Worm (Caenorhabditis elegans) whole organism, L4 larva: ENCODE data around the gene fut-8.

Experiments used
- F10B5.3 ChIP-seq: sonication (generic microtip); optimal IDR thresholded peaks from 2 replicates; lab custom pipeline; 2016; ENCODE audit warnings: mild to moderate bottlenecking, missing genetic modification characterization, missing compliant biosample characterization
- F37D6.2 ChIP-seq: sonication (generic microtip); optimal IDR thresholded peaks from 2 replicates; lab custom pipeline; 2016; ENCODE audit warnings: mild to moderate bottlenecking, missing genetic modification characterization, missing compliant biosample characterization
- R02D3.7 ChIP-seq: fragments of 150-350 bp; sonication (generic microtip); optimal IDR thresholded peaks from 3 replicates; lab custom pipeline; 2014; ENCODE audit warnings: missing biosample characterization, missing genetic modification characterization
- T20F7.1 ChIP-seq: fragments of 200-800 bp; sonication (Bioruptor generic); optimal IDR thresholded peaks from 2 replicates; lab custom pipeline; 2018; ENCODE audit warnings: mild to moderate bottlenecking, missing genetic modification characterization, missing compliant biosample characterization
- Y5F2A.4 ChIP-seq: fragments of 200-800 bp; sonication (Bioruptor generic); optimal IDR thresholded peaks from 2 replicates; lab custom pipeline; 2018; ENCODE audit warnings: mild to moderate bottlenecking, missing genetic modification characterization, missing compliant biosample characterization
- aha-1 ChIP-seq: fragments of 150-350 bp; peaks from one replicate; lab custom pipeline; 2014; ENCODE audit warnings: missing biosample characterization, missing genetic modification characterization
- aly-2 ChIP-seq: sonication (generic microtip); optimal IDR thresholded peaks from 2 replicates; lab custom pipeline; 2018; ENCODE audit warnings: missing biosample characterization, missing genetic modification characterization
- attf-4 ChIP-seq: sonication (generic microtip); optimal IDR thresholded peaks from 3 replicates; lab custom pipeline; 2017; ENCODE audit warnings: missing biosample characterization, missing genetic modification characterization
- ceh-32 ChIP-seq: sonication (generic microtip); optimal IDR thresholded peaks from 2 replicates; lab custom pipeline; 2016; ENCODE audit warnings: mild to moderate bottlenecking, missing genetic modification characterization, missing compliant biosample characterization; ENCODE audit not compliant: poor library complexity
- ceh-44 ChIP-seq: fragments of 200-800 bp; sonication (Bioruptor generic); IDR thresholded peaks from 2 replicates; pipeline ENCODE4 v1.3.6; 2022; ENCODE audit warnings: missing genetic modification reagents, missing genetic modification characterization, missing compliant biosample characterization
- ceh-62 ChIP-seq: sonication (generic microtip); optimal IDR thresholded peaks from 2 replicates; lab custom pipeline; 2017; ENCODE audit warnings: missing biosample characterization, missing genetic modification characterization
- cey-2 ChIP-seq: sonication (generic microtip); optimal IDR thresholded peaks from 3 replicates; lab custom pipeline; 2017; ENCODE audit warnings: missing genetic modification characterization, mild to moderate bottlenecking, missing compliant biosample characterization, antibody characterized with exemption, borderline replicate concordance; ENCODE audit not compliant: insufficient read depth
- daf-12 ChIP-seq: fragments of 150-350 bp; optimal IDR thresholded peaks from 2 replicates; lab custom pipeline; 2014; ENCODE audit warnings: missing biosample characterization, missing genetic modification reagents, missing genetic modification characterization
- daf-19 ChIP-seq: fragments of 200-800 bp; sonication (Bioruptor generic); conservative IDR thresholded peaks from 2 replicates; pipeline ENCODE4 v1.3.6; 2022; ENCODE audit warnings: missing genetic modification characterization, missing compliant biosample characterization
- dmd-9 ChIP-seq: fragments of 200-800 bp; sonication (Bioruptor generic); IDR thresholded peaks from 2 replicates; pipeline ENCODE4 v1.3.6; 2022; ENCODE audit warnings: missing genetic modification reagents, missing genetic modification characterization, missing compliant biosample characterization
- dpl-1 ChIP-seq: fragments of 150-350 bp; optimal IDR thresholded peaks from 2 replicates; lab custom pipeline; 2014; ENCODE audit warnings: missing biosample characterization, missing genetic modification reagents, missing genetic modification characterization
- duxl-1 ChIP-seq: sonication (generic microtip); optimal IDR thresholded peaks from 2 replicates; lab custom pipeline; 2016; ENCODE audit warnings: mild to moderate bottlenecking, missing genetic modification characterization, moderate library complexity, missing compliant biosample characterization; ENCODE audit not compliant: poor library complexity
- dve-1 ChIP-seq: sonication (generic microtip); optimal IDR thresholded peaks from 2 replicates; lab custom pipeline; 2017; ENCODE audit warnings: antibody characterized with exemption, mild to moderate bottlenecking, missing genetic modification characterization, missing compliant biosample characterization; ENCODE audit not compliant: insufficient read depth
- fos-1 ChIP-seq: fragments of 150-350 bp; optimal IDR thresholded peaks from 2 replicates; lab custom pipeline; 2014; ENCODE audit warnings: missing biosample characterization, missing genetic modification characterization
- hlh-11 ChIP-seq: fragments of 200-800 bp; sonication (Bioruptor generic); optimal IDR thresholded peaks from 2 replicates; lab custom pipeline; 2018; ENCODE audit warnings: mild to moderate bottlenecking, missing genetic modification characterization, missing compliant biosample characterization
- hlh-30 ChIP-seq: sonication (generic microtip); optimal IDR thresholded peaks from 2 replicates; lab custom pipeline; 2017; ENCODE audit warnings: antibody characterized with exemption, mild to moderate bottlenecking, missing genetic modification characterization, missing compliant biosample characterization; ENCODE audit not compliant: insufficient read depth
- lin-13 ChIP-seq: fragments of 150-350 bp; optimal IDR thresholded peaks from 2 replicates; lab custom pipeline; 2014; ENCODE audit warnings: missing biosample characterization, missing genetic modification reagents, missing genetic modification characterization
- lin-15B ChIP-seq: fragments of 150-350 bp; sonication (generic microtip); optimal IDR thresholded peaks from 3 replicates; lab custom pipeline; 2014; ENCODE audit warnings: missing biosample characterization, missing genetic modification characterization
- lin-29 ChIP-seq: fragments of 200-800 bp; sonication (Bioruptor generic); IDR thresholded peaks from 2 replicates; pipeline ENCODE4 v1.3.6; 2022; ENCODE audit warnings: missing genetic modification reagents, missing genetic modification characterization, missing compliant biosample characterization
- madf-5 ChIP-seq, 2 experiments: fragments of 200-800 bp; sonication (Bioruptor generic); IDR thresholded peaks; 2 replicates each; pipeline ENCODE4 v1.3.6; 2022; ENCODE audit warnings: missing compliant biosample characterization in 2 of 2, missing genetic modification characterization in 2 of 2
- madf-9 ChIP-seq: fragments of 200-800 bp; sonication (Bioruptor generic); conservative IDR thresholded peaks from 2 replicates; pipeline ENCODE4 v1.3.6; 2022; ENCODE audit warnings: missing genetic modification reagents, missing genetic modification characterization, missing compliant biosample characterization
- mdl-1 ChIP-seq, 2 experiments: fragments of 150-350 bp in 1 of 2; sonication (generic microtip) in 1 of 2; optimal IDR thresholded peaks; 2 replicates each; lab custom pipeline; 2014 to 2017; ENCODE audit warnings: missing biosample characterization in 2 of 2, missing genetic modification characterization in 2 of 2
- mdt-29 ChIP-seq: fragments of 200-800 bp; sonication (Bioruptor generic); IDR thresholded peaks from 2 replicates; pipeline ENCODE4 v1.3.6; 2022; ENCODE audit warnings: missing genetic modification reagents, missing genetic modification characterization, missing compliant biosample characterization
- mep-1 ChIP-seq: fragments of 150-350 bp; sonication (generic microtip); optimal IDR thresholded peaks from 3 replicates; lab custom pipeline; 2014; ENCODE audit warnings: missing biosample characterization, missing genetic modification characterization
- mes-2 ChIP-seq: sonication (generic microtip); optimal IDR thresholded peaks from 2 replicates; lab custom pipeline; 2016; ENCODE audit warnings: missing genotype, mild to moderate bottlenecking, missing genetic modification characterization, missing compliant biosample characterization; ENCODE audit not compliant: poor library complexity, severe bottlenecking
- mxl-2 ChIP-seq: fragments of 200-800 bp; sonication (Bioruptor generic); conservative IDR thresholded peaks from 2 replicates; pipeline ENCODE4 v1.3.6; 2022; ENCODE audit warnings: missing genetic modification reagents, missing genetic modification characterization, missing compliant biosample characterization
- nhr-102 ChIP-seq: sonication (generic microtip); optimal IDR thresholded peaks from 2 replicates; lab custom pipeline; 2016; ENCODE audit warnings: mild to moderate bottlenecking, missing genetic modification characterization, moderate library complexity, missing compliant biosample characterization
- nhr-111 ChIP-seq: fragments of 200-800 bp; sonication (Bioruptor generic); optimal IDR thresholded peaks from 2 replicates; lab custom pipeline; 2018; ENCODE audit warnings: mild to moderate bottlenecking, missing genetic modification characterization, missing compliant biosample characterization
- nhr-237 ChIP-seq: sonication (generic microtip); optimal IDR thresholded peaks from 2 replicates; lab custom pipeline; 2017; ENCODE audit warnings: missing biosample characterization, missing genetic modification characterization
- nhr-25 ChIP-seq: sonication (generic microtip); optimal IDR thresholded peaks from 2 replicates; lab custom pipeline; 2017; ENCODE audit warnings: missing genetic modification characterization, mild to moderate bottlenecking, missing compliant biosample characterization, antibody characterized with exemption, moderate library complexity, borderline replicate concordance; ENCODE audit not compliant: insufficient read depth
- nhr-28 ChIP-seq: fragments of 150-350 bp; optimal IDR thresholded peaks from 2 replicates; lab custom pipeline; 2014; ENCODE audit warnings: missing biosample characterization, missing genetic modification characterization
- nhr-41 ChIP-seq: fragments of 200-800 bp; sonication (Bioruptor generic); IDR thresholded peaks from 2 replicates; pipeline ENCODE4 v1.3.6; 2022; ENCODE audit warnings: missing genetic modification reagents, missing genetic modification characterization, missing compliant biosample characterization
- nhr-48 ChIP-seq: sonication (generic microtip); optimal IDR thresholded peaks from 2 replicates; lab custom pipeline; 2016; ENCODE audit warnings: mild to moderate bottlenecking, missing genetic modification characterization, missing compliant biosample characterization
- nhr-6 ChIP-seq: fragments of 150-350 bp; optimal IDR thresholded peaks from 2 replicates; lab custom pipeline; 2014; ENCODE audit warnings: missing biosample characterization, missing genetic modification characterization
- php-3 ChIP-seq: fragments of 200-800 bp; sonication (Bioruptor generic); IDR thresholded peaks from 2 replicates; pipeline ENCODE4 v1.3.6; 2022; ENCODE audit warnings: missing genetic modification reagents, missing genetic modification characterization, missing compliant biosample characterization
- rbr-2 ChIP-seq: sonication (generic microtip); optimal IDR thresholded peaks from 2 replicates; lab custom pipeline; 2016; ENCODE audit warnings: missing genotype, missing genetic modification characterization, missing compliant biosample characterization
- saeg-2 ChIP-seq: fragments of 200-800 bp; sonication (Bioruptor generic); IDR thresholded peaks from 2 replicates; pipeline ENCODE4 v1.3.6; 2022; ENCODE audit warnings: missing genetic modification reagents, missing genetic modification characterization, missing compliant biosample characterization
- sdz-12 ChIP-seq: fragments of 200-800 bp; sonication (Bioruptor generic); optimal IDR thresholded peaks from 2 replicates; lab custom pipeline; 2018; ENCODE audit warnings: mild to moderate bottlenecking, missing genetic modification characterization, missing compliant biosample characterization
- snpc-1.2 ChIP-seq: fragments of 200-800 bp; sonication (Bioruptor generic); IDR thresholded peaks from 2 replicates; pipeline ENCODE4 v1.3.6; 2022; ENCODE audit warnings: missing genetic modification reagents, missing genetic modification characterization, missing compliant biosample characterization
- snpc-4 ChIP-seq: fragments of 150-350 bp; optimal IDR thresholded peaks from 2 replicates; lab custom pipeline; 2014; ENCODE audit warnings: missing biosample characterization, missing genetic modification characterization
- spr-1 ChIP-seq: sonication (generic microtip); optimal IDR thresholded peaks from 2 replicates; lab custom pipeline; 2016; ENCODE audit warnings: mild to moderate bottlenecking, missing genetic modification characterization, missing compliant biosample characterization
- spr-3 ChIP-seq: fragments of 200-800 bp; sonication (Bioruptor generic); optimal IDR thresholded peaks from 2 replicates; lab custom pipeline; 2018; ENCODE audit warnings: mild to moderate bottlenecking, missing genetic modification characterization, missing compliant biosample characterization
- unc-130 ChIP-seq: sonication (generic microtip); optimal IDR thresholded peaks from 2 replicates; lab custom pipeline; 2016; ENCODE audit warnings: missing genetic modification reagents, missing genetic modification characterization, missing compliant biosample characterization
- zfp-2 ChIP-seq: sonication (generic microtip); optimal IDR thresholded peaks from 2 replicates; lab custom pipeline; 2016; ENCODE audit warnings: mild to moderate bottlenecking, missing genetic modification characterization, missing compliant biosample characterization
- zip-2 ChIP-seq: fragments of 150-350 bp; optimal IDR thresholded peaks from 2 replicates; lab custom pipeline; 2014; ENCODE audit warnings: missing biosample characterization, missing genetic modification characterization
- ztf-11 ChIP-seq: fragments of 150-350 bp; optimal IDR thresholded peaks from 2 replicates; lab custom pipeline; 2014; ENCODE audit warnings: missing biosample characterization, missing genetic modification characterization

fut-8 gene

DNA sequence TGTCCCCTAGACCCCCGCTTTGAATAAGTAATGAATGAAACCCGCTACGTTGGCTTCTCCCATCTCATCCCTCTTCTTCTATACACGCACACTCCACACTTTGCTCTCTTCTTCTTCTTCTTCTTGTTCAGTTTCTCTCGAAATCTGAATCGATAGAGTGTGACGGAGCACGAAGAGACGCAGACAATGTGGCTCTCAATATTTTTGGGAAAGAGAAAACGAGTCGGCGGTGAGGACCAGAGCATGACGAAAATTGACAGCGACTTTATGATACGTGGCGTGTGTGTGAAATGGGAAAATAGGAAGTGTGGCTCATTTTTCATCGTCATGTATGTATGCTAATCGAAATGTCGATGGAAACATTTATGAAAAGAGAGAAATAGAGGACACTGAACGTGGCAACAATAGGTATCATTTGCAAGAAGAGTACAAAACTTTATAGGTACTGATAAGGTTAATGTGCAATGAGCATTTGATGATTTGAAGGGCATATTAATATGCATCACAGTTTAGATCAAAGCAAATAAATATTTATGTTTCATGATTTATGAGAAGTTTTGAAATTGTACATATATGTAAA lies 1.3 kb upstream of the fut-8 start (continued):
- TF ChIP-seq spr-3 (GFP tag; lab: Kevin White, UChicago) (no peak), hlh-11 (tag; lab: Kevin White, UChicago) (peak; percentile 43), mep-1 (tag; lab: Kevin White, UChicago) (peak; percentile 67), nhr-237 (tag; lab: Kevin White, UChicago) (no peak), duxl-1 (tag; lab: Kevin White, UChicago) (no peak), ceh-32 (tag; lab: Kevin White, UChicago) (no peak), aha-1 (peak; percentile 96), daf-12 (tag; lab: Kevin White, UChicago) (no peak), R02D3.7 (no peak), dve-1 (tag; lab: Kevin White, UChicago) (peak; percentile 24), aly-2 (no peak), mdt-29 (GFP tag; lab: Robert Waterston, UW) (no peak), snpc-4 (no peak), attf-4 (tag; lab: Kevin White, UChicago) (no peak), mxl-2 (GFP tag; lab: Robert Waterston, UW) (no peak), nhr-48 (peak; percentile 37), dpl-1 (no peak), nhr-28 (tag; lab: Kevin White, UChicago) (peak; percentile 80), nhr-111 (GFP tag; lab: Kevin White, UChicago) (no peak), nhr-102 (tag; lab: Kevin White, UChicago) (no peak), T20F7.1 (GFP tag; lab: Kevin White, UChicago) (peak; percentile 30), mes-2 (tag; lab: Kevin White, UChicago) (no peak), spr-1 (tag; lab: Kevin White, UChicago) (no peak), zfp-2 (tag; lab: Kevin White, UChicago) (no peak), Y5F2A.4 (no peak), F37D6.2 (tag; lab: Kevin White, UChicago) (no peak), zip-2 (tag; lab: Kevin White, UChicago) (no peak), ceh-44 (GFP tag; lab: Robert Waterston, UW) (no peak), lin-29 (no peak), ceh-62 (tag; lab: Kevin White, UChicago) (no peak), php-3 (GFP tag; lab: Robert Waterston, UW) (peak; percentile 83), daf-19 (GFP tag; lab: Robert Waterston, UW) (no peak), nhr-41 (GFP tag; lab: Robert Waterston, UW) (no peak), lin-15B (tag; lab: Kevin White, UChicago) (no peak), nhr-25 (no peak), nhr-6 (tag; lab: Kevin White, UChicago) (no peak), hlh-30 (tag; lab: Kevin White, UChicago) (peak; percentile 78), madf-5 (GFP tag; IDR thresholded peaks at IDR 0.05; lab: Robert Waterston, UW) (no peak), mdl-1 (tag; optimal IDR thresholded peaks at IDR 0.05; lab: Kevin White, UChicago) (peak in 1 of 2 experiments; percentile 43), madf-9 (no peak), rbr-2 (tag; lab: Kevin White, UChicago) (peak; percentile 49), saeg-2 (GFP tag; lab: Robert Waterston, UW) (no peak), fos-1 (tag; lab: Kevin White, UChicago) (no peak), snpc-1.2 (GFP tag; lab: Robert Waterston, UW) (no peak), unc-130 (GFP tag; lab: Kevin White, UChicago) (no peak), ztf-11 (tag; lab: Kevin White, UChicago) (no peak), sdz-12 (no peak), dmd-9 (GFP tag; lab: Robert Waterston, UW) (no peak), cey-2 (tag; lab: Kevin White, UChicago) (no peak), F10B5.3 (tag; lab: Kevin White, UChicago) (no peak), lin-13 (GFP tag; lab: Kevin White, UChicago) (no peak)
